Fruit fly (Drosophila melanogaster): ENCODE data around the gene CG10185.

dm6 chr3R:16097661-16098329 is 30.4 kb upstream of the CG10185 start:
- TF ChIP-seq Dll (optimal IDR thresholded peaks at IDR 0.05): no peak
- no peak for TF ChIP-seq pan (optimal IDR thresholded peaks at IDR 0.05)
- TF ChIP-seq EcR (GFP tag; optimal IDR thresholded peaks at IDR 0.05): peak; percentile 72 to 80
- TF ChIP-seq psq (optimal IDR thresholded peaks at IDR 0.05): no peak

Data from whole organism.